Worm (Caenorhabditis elegans): ENCODE results near the gene srh-27.

The srh-27 gene

DNA sequence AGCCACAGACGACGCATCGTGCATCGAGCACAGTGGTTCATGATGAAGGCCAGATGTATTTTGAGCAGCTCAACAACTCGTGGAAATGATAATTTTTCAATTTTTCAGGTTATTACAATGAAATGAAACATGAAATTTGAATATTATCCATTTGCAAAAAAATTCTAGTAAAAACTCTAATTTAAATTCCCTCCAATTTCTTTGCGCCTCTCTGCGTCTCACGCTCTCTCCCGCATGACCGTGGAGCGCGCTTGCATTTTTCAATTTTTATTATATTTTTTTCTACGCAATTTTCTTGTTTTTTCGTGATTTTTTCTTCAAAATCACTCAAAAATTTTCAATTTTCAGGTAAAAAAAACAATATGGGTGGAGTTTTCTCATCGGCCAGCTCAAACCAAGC lies 11.1 kb downstream of the srh-27 start, which contains the start of gene tag-281 (continued):
- TF ChIP-seq nhr-28 (tag; optimal IDR thresholded peaks at IDR 0.05) (no peak), daf-12 (tag; optimal IDR thresholded peaks at IDR 0.05) (no peak), pha-4 (tag; optimal IDR thresholded peaks at IDR 0.05) (peak; percentile 87), ZK546.5 (tag; optimal IDR thresholded peaks at IDR 0.05) (no peak), egl-5 (tag; optimal IDR thresholded peaks at IDR 0.05) (peak; percentile 52), unc-39 (tag; optimal IDR thresholded peaks at IDR 0.05) (no peak)

DNA sequence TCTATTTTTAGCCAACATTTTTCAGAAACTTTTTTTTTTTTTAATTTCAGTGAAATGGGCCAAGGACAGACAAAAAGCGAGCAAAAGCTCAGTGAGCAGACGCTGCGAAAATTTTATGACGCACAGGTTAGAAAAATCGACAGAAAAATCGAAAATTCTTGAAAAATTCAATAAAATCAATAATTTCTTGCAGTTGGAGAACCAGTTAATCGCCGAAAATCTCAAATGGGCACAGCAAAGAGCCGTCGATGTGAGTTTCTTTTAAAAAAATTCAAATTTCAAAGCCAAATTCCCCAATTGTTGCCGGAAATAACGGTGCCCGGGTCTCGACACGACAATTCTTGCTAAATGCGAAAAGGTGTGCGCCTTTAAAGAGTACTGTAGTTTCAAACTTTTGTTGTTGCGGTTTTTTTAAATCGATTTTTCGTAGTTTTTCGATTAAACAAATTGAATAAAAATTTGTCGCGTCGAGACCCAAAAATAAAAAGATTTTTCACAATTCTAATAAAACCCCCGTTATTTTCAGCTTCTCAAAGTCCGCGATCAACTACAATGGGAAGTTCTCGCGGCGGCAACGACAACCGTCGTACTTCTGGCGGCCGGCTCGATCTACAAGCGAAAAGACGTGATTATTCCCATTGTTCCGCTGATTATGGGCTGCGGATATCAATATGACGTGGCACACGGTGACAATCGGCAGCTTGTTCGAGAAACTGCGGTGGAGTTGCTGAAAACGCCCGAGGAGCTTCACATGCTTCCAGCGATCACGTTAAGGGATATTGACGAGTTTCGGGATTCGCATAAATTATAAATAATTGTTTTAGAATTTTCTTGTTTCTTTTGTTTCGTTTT lies 12.5 kb downstream of the srh-27 start, which contains the start of gene tag-280:
Gene tag-280, plus strand, starts transcription at position 51 of the 852 bp plus-strand sequence.
- no peak for TF ChIP-seq daf-12 (tag; optimal IDR thresholded peaks at IDR 0.05)
- TF ChIP-seq nhr-11 (tag; optimal IDR thresholded peaks at IDR 0.05) = no peak
- no peak for TF ChIP-seq unc-62 (GFP tag; optimal IDR thresholded peaks at IDR 0.05)
- TF ChIP-seq zag-1 (tag; optimal IDR thresholded peaks at IDR 0.05) = no peak
- TF ChIP-seq aly-2 (tag; optimal IDR thresholded peaks at IDR 0.05) = no peak
- TF ChIP-seq unc-39 (tag; optimal IDR thresholded peaks at IDR 0.05) = no peak
- TF ChIP-seq nhr-43 (tag; optimal IDR thresholded peaks at IDR 0.05; ENCODE audit: poor library complexity, severe bottlenecking) = no peak
- no peak for TF ChIP-seq jun-1 (tag; optimal IDR thresholded peaks at IDR 0.05)

DNA sequence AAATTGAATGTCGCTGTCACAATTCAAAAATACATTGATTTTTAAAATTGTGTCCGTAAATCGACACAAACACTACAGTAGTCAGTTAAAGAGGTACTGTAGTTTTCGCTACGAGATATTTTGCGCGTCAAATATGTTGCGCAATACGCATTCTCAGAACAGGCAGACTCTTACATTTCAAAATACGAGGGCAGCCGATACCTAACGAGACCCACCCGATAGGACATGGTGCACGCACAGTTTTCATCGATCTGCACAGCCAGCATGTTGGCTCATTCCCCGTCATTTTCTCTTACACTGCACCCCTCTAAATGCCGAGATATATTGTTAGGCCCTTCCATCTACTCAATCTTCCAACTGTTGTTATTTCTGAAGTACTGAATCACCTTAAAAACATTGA lies 13.9 kb downstream of the srh-27 start, which contains the start of gene F15A4.2:
Gene F15A4.2, plus strand, starts transcription at position 301 of the 400 bp plus-strand sequence.
- TF ChIP-seq elt-3 (tag; optimal IDR thresholded peaks at IDR 0.05) (no peak), ztf-4 (tag; optimal IDR thresholded peaks at IDR 0.05) (no peak), egl-5 (tag; optimal IDR thresholded peaks at IDR 0.05) (no peak), ama-1 (optimal IDR thresholded peaks at IDR 0.05) (no peak), jun-1 (tag; optimal IDR thresholded peaks at IDR 0.05) (no peak), sea-2 (GFP tag; optimal IDR thresholded peaks at IDR 0.05) (no peak), zag-1 (tag; optimal IDR thresholded peaks at IDR 0.05) (no peak), ceh-16 (tag; optimal IDR thresholded peaks at IDR 0.05) (no peak), R02D3.7 (tag; optimal IDR thresholded peaks at IDR 0.05) (no peak), fkh-2 (tag; optimal IDR thresholded peaks at IDR 0.05) (no peak), aly-2 (tag; optimal IDR thresholded peaks at IDR 0.05) (no peak), pha-4 (tag; optimal IDR thresholded peaks at IDR 0.05) (no peak), lin-15B (tag; optimal IDR thresholded peaks at IDR 0.05) (no peak), fos-1 (tag; optimal IDR thresholded peaks at IDR 0.05) (no peak), mml-1 (tag; optimal IDR thresholded peaks at IDR 0.05) (no peak), ZK546.5 (tag; optimal IDR thresholded peaks at IDR 0.05) (no peak), elt-1 (tag; optimal IDR thresholded peaks at IDR 0.05) (no peak), nhr-25 (tag; optimal IDR thresholded peaks at IDR 0.05) (no peak), nhr-67 (tag; optimal IDR thresholded peaks at IDR 0.05) (no peak)

DNA sequence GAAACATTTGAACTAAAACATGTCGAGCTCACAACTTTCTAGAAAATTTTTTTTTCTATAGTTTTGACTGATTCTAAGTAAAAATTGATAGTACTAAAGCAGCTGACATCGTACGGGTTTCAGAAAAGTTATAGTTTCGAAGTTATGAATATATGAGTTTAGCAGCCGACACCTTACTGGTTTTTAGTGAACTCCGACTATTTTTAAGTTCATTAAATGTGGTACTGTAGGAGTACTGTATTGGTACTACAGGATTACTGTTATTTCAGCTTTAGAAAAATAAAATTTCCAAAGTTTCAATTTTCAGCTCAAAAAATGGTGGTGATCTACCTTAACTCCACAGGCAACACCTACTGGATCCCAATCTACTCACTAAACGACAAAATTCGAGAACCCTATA lies 17.2 kb downstream of the srh-27 start, which contains the start of gene sre-37:
Gene sre-37, plus strand, starts transcription at position 301 of the 400 bp plus-strand sequence.
- TF ChIP-seq skn-1 (tag; optimal IDR thresholded peaks at IDR 0.05) (no peak), ZK546.5 (tag; optimal IDR thresholded peaks at IDR 0.05) (no peak), ama-1 (optimal IDR thresholded peaks at IDR 0.05) (no peak), lsy-12 (tag; optimal IDR thresholded peaks at IDR 0.05) (no peak), ceh-9 (tag; optimal IDR thresholded peaks at IDR 0.05) (no peak), aly-2 (tag; optimal IDR thresholded peaks at IDR 0.05) (no peak), tbx-2 (tag; optimal IDR thresholded peaks at IDR 0.05) (no peak)

DNA sequence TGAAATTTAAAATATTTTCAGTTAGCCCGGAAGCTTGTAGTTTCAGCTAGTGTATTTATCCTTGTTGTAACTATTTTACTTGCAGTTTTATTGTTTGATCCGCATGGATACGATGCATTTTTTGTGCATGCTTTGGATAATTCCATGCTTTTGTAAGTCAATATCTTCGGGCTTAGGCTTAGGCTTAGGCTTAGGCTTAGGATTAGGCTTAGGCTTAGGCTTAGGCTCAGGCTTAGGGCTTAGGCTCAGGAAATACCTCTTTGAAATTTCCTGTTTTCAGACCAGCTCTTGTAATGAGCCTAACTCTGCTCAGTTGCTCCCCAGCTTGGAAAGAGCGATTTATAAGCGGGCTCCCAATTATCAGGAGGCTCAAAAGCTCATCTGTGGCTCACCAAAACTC lies 18.7 kb downstream of the srh-27 start, which contains the start of gene srg-16:
Gene srg-16, plus strand, starts transcription at position 87 of the 400 bp plus-strand sequence.
- TF ChIP-seq ceh-28 (tag; optimal IDR thresholded peaks at IDR 0.05) = no peak
- no peak for TF ChIP-seq ztf-4 (tag; optimal IDR thresholded peaks at IDR 0.05)
